Worm (Caenorhabditis elegans) whole organism, L2 larva: Measurements from ENCODE around the gene sfxn-1.1.

Source experiments
- C34F6.9 ChIP-seq: fragments of 150-350 bp; optimal IDR thresholded peaks from 2 replicates; lab custom pipeline; 2014; ENCODE audit warnings: missing biosample characterization, missing genetic modification characterization
- F13H6.1 ChIP-seq: sonication (generic microtip); optimal IDR thresholded peaks from 2 replicates; lab custom pipeline; 2016; ENCODE audit warnings: missing genetic modification characterization, missing compliant biosample characterization
- ZK546.5 ChIP-seq: sonication (generic microtip); optimal IDR thresholded peaks from 2 replicates; lab custom pipeline; 2017; ENCODE audit warnings: missing biosample characterization, missing genetic modification characterization
- aly-2 ChIP-seq: fragments of 150-350 bp; optimal IDR thresholded peaks from 2 replicates; lab custom pipeline; 2014; ENCODE audit warnings: missing biosample characterization, missing genetic modification characterization
- blmp-1 ChIP-seq: sonication (generic microtip); optimal IDR thresholded peaks from 2 replicates; lab custom pipeline; 2017; ENCODE audit warnings: missing genetic modification characterization, mild to moderate bottlenecking, missing compliant biosample characterization, antibody characterized with exemption, moderate library complexity; ENCODE audit not compliant: insufficient read depth
- ceh-16 ChIP-seq: fragments of 150-350 bp; optimal IDR thresholded peaks from 2 replicates; lab custom pipeline; 2014; ENCODE audit warnings: missing biosample characterization, missing genetic modification characterization
- ceh-82 ChIP-seq: fragments of 150-350 bp; optimal IDR thresholded peaks from 2 replicates; lab custom pipeline; 2014; ENCODE audit warnings: missing biosample characterization, missing genetic modification characterization
- crh-2 ChIP-seq: sonication (generic microtip); optimal IDR thresholded peaks from 2 replicates; lab custom pipeline; 2017; ENCODE audit warnings: missing biosample characterization, missing genetic modification characterization
- dmd-4 ChIP-seq: sonication (generic microtip); optimal IDR thresholded peaks from 2 replicates; lab custom pipeline; 2017; ENCODE audit warnings: missing biosample characterization, missing genetic modification characterization
- egl-27 ChIP-seq: sonication (generic microtip); optimal IDR thresholded peaks from 3 replicates; lab custom pipeline; 2017; ENCODE audit warnings: missing biosample characterization, missing genetic modification reagents, missing genetic modification characterization
- elt-1 ChIP-seq: fragments of 150-350 bp; optimal IDR thresholded peaks from 2 replicates; lab custom pipeline; 2014; ENCODE audit warnings: missing biosample characterization, missing genetic modification characterization
- elt-3 ChIP-seq: sonication (generic microtip); optimal IDR thresholded peaks from 2 replicates; lab custom pipeline; 2017; ENCODE audit warnings: missing biosample characterization, missing genetic modification characterization
- fos-1 ChIP-seq: fragments of 150-350 bp; optimal IDR thresholded peaks from 2 replicates; lab custom pipeline; 2014; ENCODE audit warnings: missing biosample characterization, missing genetic modification characterization
- gmeb-1 ChIP-seq: fragments of 150-350 bp; optimal IDR thresholded peaks from 2 replicates; lab custom pipeline; 2014; ENCODE audit warnings: missing biosample characterization, missing genetic modification characterization
- lin-11 ChIP-seq: fragments of 150-350 bp; sonication (generic microtip); optimal IDR thresholded peaks from 2 replicates; lab custom pipeline; 2014; ENCODE audit warnings: missing biosample characterization, missing genetic modification characterization, inconsistent platforms, mixed read lengths
- lin-13 ChIP-seq: fragments of 150-350 bp; optimal IDR thresholded peaks from 2 replicates; lab custom pipeline; 2014; ENCODE audit warnings: missing biosample characterization, missing genetic modification reagents, missing genetic modification characterization
- lin-39 ChIP-seq: fragments of 150-350 bp; optimal IDR thresholded peaks from 2 replicates; lab custom pipeline; 2014; ENCODE audit warnings: missing biosample characterization, missing genetic modification reagents, missing genetic modification characterization
- mab-5 ChIP-seq: fragments of 150-350 bp; optimal IDR thresholded peaks from 2 replicates; lab custom pipeline; 2014; ENCODE audit warnings: missing biosample characterization, missing genetic modification characterization
- mdl-1 ChIP-seq, 2 experiments: fragments of 150-350 bp in 1 of 2; sonication (generic microtip) in 1 of 2; optimal IDR thresholded peaks; 2 replicates each; lab custom pipeline; 2017; ENCODE audit warnings: missing biosample characterization in 2 of 2, missing genetic modification characterization in 2 of 2
- nhr-11 ChIP-seq: fragments of 150-350 bp; optimal IDR thresholded peaks from 2 replicates; lab custom pipeline; 2014; ENCODE audit warnings: missing biosample characterization, missing genetic modification characterization
- nhr-12 ChIP-seq: fragments of 150-350 bp; optimal IDR thresholded peaks from 2 replicates; lab custom pipeline; 2014; ENCODE audit warnings: missing biosample characterization, missing genetic modification characterization
- nhr-129 ChIP-seq: fragments of 150-350 bp; optimal IDR thresholded peaks from 2 replicates; lab custom pipeline; 2014; ENCODE audit warnings: missing biosample characterization, missing genetic modification characterization
- nhr-21 ChIP-seq: fragments of 150-350 bp; optimal IDR thresholded peaks from 2 replicates; lab custom pipeline; 2014; ENCODE audit warnings: missing biosample characterization, missing genetic modification characterization
- nhr-23 ChIP-seq: fragments of 150-350 bp; optimal IDR thresholded peaks from 2 replicates; lab custom pipeline; 2014; ENCODE audit warnings: missing biosample characterization, missing genetic modification reagents, missing genetic modification characterization
- nhr-237 ChIP-seq: fragments of 150-350 bp; optimal IDR thresholded peaks from 2 replicates; lab custom pipeline; 2014; ENCODE audit warnings: missing biosample characterization, missing genetic modification characterization
- nhr-25 ChIP-seq: fragments of 150-350 bp; sonication (generic microtip); optimal IDR thresholded peaks from 3 replicates; lab custom pipeline; 2014; ENCODE audit warnings: missing biosample characterization, missing genetic modification characterization
- peb-1 ChIP-seq: fragments of 150-350 bp; optimal IDR thresholded peaks from 2 replicates; lab custom pipeline; 2014; ENCODE audit warnings: missing biosample characterization, missing genetic modification characterization
- sem-4 ChIP-seq: fragments of 150-350 bp; optimal IDR thresholded peaks from 2 replicates; lab custom pipeline; 2014; ENCODE audit warnings: missing biosample characterization, missing genetic modification reagents, missing genetic modification characterization
- skn-1 ChIP-seq: sonication (generic microtip); optimal IDR thresholded peaks from 2 replicates; lab custom pipeline; 2017; ENCODE audit warnings: missing biosample characterization, missing genetic modification characterization
- snpc-4 ChIP-seq: fragments of 150-350 bp; optimal IDR thresholded peaks from 2 replicates; lab custom pipeline; 2014; ENCODE audit warnings: missing biosample characterization, missing genetic modification characterization
- unc-39 ChIP-seq: fragments of 150-350 bp; optimal IDR thresholded peaks from 2 replicates; lab custom pipeline; 2014; ENCODE audit warnings: missing biosample characterization, missing genetic modification characterization
- unc-55 ChIP-seq: fragments of 150-350 bp; sonication (generic microtip); optimal IDR thresholded peaks from 3 replicates; lab custom pipeline; 2014; ENCODE audit warnings: missing biosample characterization, missing genetic modification reagents, missing genetic modification characterization
- unc-62 ChIP-seq: fragments of 150-350 bp; optimal IDR thresholded peaks from 2 replicates; lab custom pipeline; 2014; ENCODE audit warnings: missing biosample characterization, missing genetic modification reagents, missing genetic modification characterization
- zag-1 ChIP-seq: fragments of 150-350 bp; optimal IDR thresholded peaks from 2 replicates; lab custom pipeline; 2014; ENCODE audit warnings: missing biosample characterization, missing genetic modification characterization
- ztf-1 ChIP-seq: fragments of 200-800 bp; sonication (Bioruptor generic); conservative IDR thresholded peaks from 2 replicates; pipeline ENCODE4 v1.3.6; 2022; ENCODE audit warnings: missing genetic modification characterization, missing compliant biosample characterization
- ztf-11 ChIP-seq: sonication (generic microtip); optimal IDR thresholded peaks from 2 replicates; lab custom pipeline; 2017; ENCODE audit warnings: missing biosample characterization, missing genetic modification characterization

Gene sfxn-1.1

DNA sequence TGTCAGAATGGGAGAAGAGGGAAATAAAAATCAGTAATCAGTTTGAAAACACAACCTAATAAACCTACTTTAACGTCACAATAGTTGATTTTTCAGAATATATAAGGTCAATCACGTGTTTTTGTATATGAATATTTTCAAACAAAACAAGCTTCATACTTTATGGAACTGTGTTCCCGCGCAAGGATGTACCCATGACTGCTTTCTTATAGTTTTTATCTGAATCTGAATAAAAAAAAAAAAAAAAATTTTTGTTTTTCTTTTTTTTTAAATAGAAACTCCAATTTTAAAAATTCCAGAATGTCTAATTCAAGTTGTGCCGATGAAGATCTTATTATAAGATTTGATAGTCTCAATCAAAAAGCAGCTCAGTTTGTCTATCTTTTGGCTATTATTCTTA is 9.8 kb upstream of the sfxn-1.1 start, which contains the start of gene sra-2:
Gene sra-2 (plus strand): TSS at position 301 of the 400 bp plus-strand sequence.
- TF ChIP-seq nhr-237 (tag; lab: Kevin White, UChicago) (no peak), lin-11 (tag; lab: Kevin White, UChicago) (no peak), snpc-4 (no peak), nhr-129 (no peak), blmp-1 (tag; lab: Kevin White, UChicago) (no peak), sem-4 (tag; lab: Kevin White, UChicago) (no peak), gmeb-1 (no peak), C34F6.9 (tag; lab: Kevin White, UChicago) (no peak), lin-13 (GFP tag; lab: Kevin White, UChicago) (no peak), ztf-1 (GFP tag; lab: Robert Waterston, UW) (no peak)
- TF ChIP-seq, all 48 proteins: peak for 0

DNA sequence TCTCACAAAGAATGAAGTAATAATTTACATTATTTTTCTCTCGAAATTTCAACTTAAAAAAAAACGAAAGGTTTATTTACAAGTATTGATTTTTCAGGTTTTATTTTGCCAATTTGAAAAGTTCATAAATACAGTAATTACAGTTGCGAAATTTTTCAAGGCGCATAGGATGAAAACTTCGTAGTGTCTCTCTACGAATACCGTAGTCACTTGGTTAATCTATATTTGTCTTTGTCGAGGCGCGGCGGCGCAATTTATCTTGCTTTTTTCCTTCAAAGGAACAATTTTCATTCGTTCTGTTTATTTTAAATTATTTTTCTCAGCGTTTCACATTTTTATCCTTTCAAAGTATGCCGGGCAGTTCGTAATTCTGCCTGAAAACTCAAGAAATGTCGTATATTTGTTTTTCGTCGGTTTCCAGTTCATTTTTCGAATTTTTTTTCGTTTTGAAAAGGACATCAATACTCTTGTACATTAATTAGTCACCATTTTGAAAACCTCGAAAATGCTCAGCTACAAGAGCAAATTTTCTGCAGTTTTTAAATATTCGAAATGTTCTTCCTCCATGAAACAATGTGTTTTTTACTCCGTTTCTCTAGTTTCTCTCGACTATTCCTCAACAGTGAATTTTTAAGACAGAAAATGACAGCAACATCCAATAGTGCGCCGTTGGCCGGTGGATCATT is 5.0 kb upstream of the sfxn-1.1 start, which contains the start of gene mex-6:
Gene mex-6 (plus strand): TSS at position 636 of the 686 bp plus-strand sequence.
- TF ChIP-seq nhr-237 (tag; lab: Kevin White, UChicago) (no peak), fos-1 (no peak)

- no peak for TF ChIP-seq nhr-21 (tag; lab: Kevin White, UChicago)
- TF ChIP-seq C34F6.9 (tag; lab: Kevin White, UChicago) = no peak
- TF ChIP-seq mab-5 (tag; lab: Kevin White, UChicago) = no peak
- TF ChIP-seq unc-62 = no peak
- TF ChIP-seq nhr-129 = no peak
- no peak for TF ChIP-seq peb-1
- no peak for TF ChIP-seq elt-3 (tag; lab: Kevin White, UChicago)
- no peak for TF ChIP-seq sem-4 (tag; lab: Kevin White, UChicago)
- TF ChIP-seq snpc-4 = no peak
- no peak for TF ChIP-seq elt-1 (tag; lab: Kevin White, UChicago)
- no peak for TF ChIP-seq nhr-23 (tag; lab: Kevin White, UChicago)
- TF ChIP-seq nhr-12 = no peak
- TF ChIP-seq lin-39 (tag; lab: Kevin White, UChicago) = no peak
- TF ChIP-seq zag-1 (tag; lab: Kevin White, UChicago) = no peak
- TF ChIP-seq gmeb-1 = no peak
- TF ChIP-seq nhr-25 (tag; lab: Kevin White, UChicago) = no peak
- TF ChIP-seq aly-2 (tag; lab: Kevin White, UChicago) = no peak
- TF ChIP-seq nhr-11 (tag; lab: Kevin White, UChicago) = no peak
- TF ChIP-seq F13H6.1 (tag; lab: Kevin White, UChicago) = no peak
- TF ChIP-seq, all 48 proteins: peak for 0
These were observed 4.3 kb upstream of the sfxn-1.1 start, which contains the start of gene AH6.17 for ce11 chrII:9522986-9523385. Gene AH6.17, plus strand, starts transcription at chrII:9523170.

- TF ChIP-seq dmd-4 (tag; lab: Kevin White, UChicago) (no peak), egl-27 (tag; lab: Kevin White, UChicago) (no peak), nhr-237 (tag; lab: Kevin White, UChicago) (no peak), unc-55 (GFP tag; lab: Kevin White, UChicago) (no peak), mdl-1 (tag; optimal IDR thresholded peaks at IDR 0.05; lab: Kevin White, UChicago) (no peak), nhr-21 (tag; lab: Kevin White, UChicago) (no peak), elt-3 (tag; lab: Kevin White, UChicago) (no peak), ceh-82 (no peak)
These were observed 2.9 kb upstream of the sfxn-1.1 start, which contains the start of gene sra-1 for ce11 chrII:9521570-9521969. Gene sra-1, minus strand, starts transcription at chrII:9521670.

DNA sequence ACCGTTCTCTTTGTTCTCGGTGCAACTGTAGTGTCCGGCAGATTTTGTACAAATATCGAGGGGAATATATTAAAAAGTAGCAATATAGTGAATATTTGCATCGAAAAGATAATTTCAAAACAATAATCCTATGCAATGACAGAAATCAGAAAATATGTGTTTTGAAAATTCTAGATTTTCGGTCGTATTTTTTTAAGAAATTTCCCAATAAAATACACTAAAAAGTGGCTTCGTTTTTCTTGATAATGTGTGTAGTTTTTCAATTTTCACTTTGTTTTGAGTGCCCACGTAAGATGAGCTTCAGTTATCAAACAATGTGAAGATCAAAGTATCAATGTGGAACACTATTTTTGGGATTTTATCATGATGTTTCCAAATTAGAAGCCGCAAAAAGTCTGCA is 1.8 kb downstream of the sfxn-1.1 start, which contains the start of gene gcy-1:
Gene gcy-1 (minus strand): TSS at position 101 of the 400 bp plus-strand sequence.
- no peak for TF ChIP-seq ztf-11
- TF ChIP-seq sem-4 (tag; lab: Kevin White, UChicago) = no peak
- TF ChIP-seq snpc-4 = no peak
- no peak for TF ChIP-seq F13H6.1 (tag; lab: Kevin White, UChicago)

DNA sequence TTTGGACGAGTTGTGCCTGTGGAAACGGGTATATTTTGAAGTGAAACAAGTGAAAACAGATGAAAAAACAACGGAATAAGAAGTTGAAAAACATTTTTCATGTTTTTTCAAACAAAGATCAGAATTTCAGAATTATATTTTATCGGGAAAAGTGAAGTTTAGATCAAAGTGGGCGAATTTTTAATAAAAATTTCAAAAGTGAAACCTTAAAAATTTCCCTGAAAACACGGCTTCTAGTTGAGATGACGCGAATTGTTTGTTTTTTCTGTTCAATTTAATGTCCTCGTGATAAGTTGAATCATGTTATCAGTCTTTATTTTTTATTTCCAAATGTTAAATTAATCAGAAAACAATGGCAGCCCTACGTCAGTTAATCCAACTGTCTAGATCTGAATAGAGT is 11.5 kb downstream of the sfxn-1.1 start, which contains the start of gene gcy-3:
Gene gcy-3 (minus strand): TSS at position 101 of the 400 bp plus-strand sequence.
- TF ChIP-seq crh-2 (tag; lab: Kevin White, UChicago) = no peak
- TF ChIP-seq dmd-4 (tag; lab: Kevin White, UChicago) = no peak
- no peak for TF ChIP-seq unc-62
- no peak for TF ChIP-seq blmp-1 (tag; lab: Kevin White, UChicago)
- no peak for TF ChIP-seq ztf-11
- TF ChIP-seq ZK546.5 (tag; lab: Kevin White, UChicago) = no peak
- TF ChIP-seq skn-1 = no peak
- TF ChIP-seq nhr-11 (tag; lab: Kevin White, UChicago) = no peak
- no peak for TF ChIP-seq F13H6.1 (tag; lab: Kevin White, UChicago)
- TF ChIP-seq ceh-82 = no peak
- TF ChIP-seq mdl-1 (tag; optimal IDR thresholded peaks at IDR 0.05; lab: Kevin White, UChicago) = no peak
- TF ChIP-seq ceh-16 (tag; lab: Kevin White, UChicago) = no peak
- no peak for TF ChIP-seq nhr-237 (tag; lab: Kevin White, UChicago)
- no peak for TF ChIP-seq peb-1
- no peak for TF ChIP-seq nhr-23 (tag; lab: Kevin White, UChicago)
- no peak for TF ChIP-seq unc-39 (tag; lab: Kevin White, UChicago)
- TF ChIP-seq, all 48 proteins: peak for 0
